Worm (Caenorhabditis elegans): ENCODE measurements around the gene cyp-29A2.

cyp-29A2 gene

DNA sequence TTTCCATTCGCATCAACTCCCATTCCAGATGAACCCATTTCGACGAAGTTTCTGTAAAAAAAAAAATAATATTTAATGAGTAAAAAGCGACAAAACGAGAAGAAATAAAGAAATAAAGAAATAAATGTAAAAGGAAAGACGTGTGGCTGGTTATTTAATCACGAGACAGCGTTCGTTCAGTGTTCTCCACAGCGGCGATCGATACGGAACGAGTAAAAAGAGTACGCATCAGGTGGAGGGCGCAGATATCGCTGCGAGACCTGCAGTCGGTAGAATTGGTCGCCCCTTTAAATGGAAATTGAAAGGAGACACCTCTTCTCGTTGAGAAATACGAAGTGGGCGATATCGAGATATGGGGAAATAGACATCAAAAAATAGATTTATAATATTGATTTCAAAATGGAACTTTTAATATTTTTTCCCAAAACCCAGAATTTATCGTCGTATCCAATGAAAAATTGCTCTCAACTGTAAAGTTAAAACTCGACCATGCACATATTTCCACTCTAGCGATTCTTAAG, 11.3 kb downstream of the cyp-29A2 start, which contains the start of gene pqn-70 (continued):
- peak; percentile 67 for TF ChIP-seq lin-40 (tag; optimal IDR thresholded peaks at IDR 0.05)
- no peak for TF ChIP-seq C17E4.6 (GFP tag; IDR thresholded peaks at IDR 0.05)
- TF ChIP-seq aptf-3 (GFP tag; IDR thresholded peaks at IDR 0.05), result no peak
- no peak for TF ChIP-seq attf-6 (GFP tag; IDR thresholded peaks at IDR 0.05)
- TF ChIP-seq hrde-1 (tag; optimal IDR thresholded peaks at IDR 0.05; ENCODE audit: borderline replicate concordance), result no peak
- no peak for TF ChIP-seq T07F8.4 (tag; optimal IDR thresholded peaks at IDR 0.05)
- no peak for TF ChIP-seq lin-35 (GFP tag; optimal IDR thresholded peaks at IDR 0.05)
- peak; percentile 52; the same call in 1 of the 2 replicates for TF ChIP-seq attf-3 (GFP tag; conservative IDR thresholded peaks at IDR 0.05)
- no peak for TF ChIP-seq akir-1 (GFP tag; optimal IDR thresholded peaks at IDR 0.05)
- TF ChIP-seq F23B12.7 (tag; optimal IDR thresholded peaks at IDR 0.05; ENCODE audit: insufficient read depth), result peak; percentile 53
- TF ChIP-seq dpff-1 (tag; optimal IDR thresholded peaks at IDR 0.05), result no peak
- TF ChIP-seq F57A8.1 (GFP tag; optimal IDR thresholded peaks at IDR 0.05), result no peak
- no peak for TF ChIP-seq ztf-25 (GFP tag; IDR thresholded peaks at IDR 0.05)
- no peak for TF ChIP-seq bed-1 (GFP tag; IDR thresholded peaks at IDR 0.05)
- no peak for TF ChIP-seq ceh-91 (GFP tag; IDR thresholded peaks at IDR 0.05)
- no peak for TF ChIP-seq Y79H2A.3 (GFP tag; conservative IDR thresholded peaks at IDR 0.05)
- no peak for TF ChIP-seq mxl-1 (tag; optimal IDR thresholded peaks at IDR 0.05)
- peak; percentile 79 for TF ChIP-seq ekl-4 (GFP tag; IDR thresholded peaks at IDR 0.05)
- TF ChIP-seq nhr-27 (tag; optimal IDR thresholded peaks at IDR 0.05), result no peak
- peak; percentile 33 for TF ChIP-seq B0035.1 (tag; optimal IDR thresholded peaks at IDR 0.05)
- no peak for TF ChIP-seq zfh-2 (GFP tag; conservative IDR thresholded peaks at IDR 0.05)
- TF ChIP-seq lin-54 (GFP tag; optimal IDR thresholded peaks at IDR 0.05), result peak; percentile 57
- TF ChIP-seq F52B5.7 (tag; optimal IDR thresholded peaks at IDR 0.05), result no peak
- peak; percentile 81; the same call in 1 of the 2 replicates for TF ChIP-seq nfyb-1 (GFP tag; IDR thresholded peaks at IDR 0.05)
- TF ChIP-seq pha-4 (tag; optimal IDR thresholded peaks at IDR 0.05), result no peak
- peak; percentile 62 for TF ChIP-seq tbp1 (GFP tag; optimal IDR thresholded peaks at IDR 0.05)
- no peak for TF ChIP-seq sea-2 (GFP tag; IDR thresholded peaks at IDR 0.05)
- TF ChIP-seq sdz-38 (tag; optimal IDR thresholded peaks at IDR 0.05), result no peak
- TF ChIP-seq Y53G8AR.9 (GFP tag; conservative IDR thresholded peaks at IDR 0.05), result no peak
- no peak for TF ChIP-seq ztf-6 (GFP tag; IDR thresholded peaks at IDR 0.05)
- peak; percentile 15 for TF ChIP-seq die-1 (tag; optimal IDR thresholded peaks at IDR 0.05)
- TF ChIP-seq lsy-27 (tag; optimal IDR thresholded peaks at IDR 0.05; ENCODE audit: borderline replicate concordance, insufficient read depth), result no peak
- TF ChIP-seq ceh-79 (tag; optimal IDR thresholded peaks at IDR 0.05), result no peak
- no peak for TF ChIP-seq unc-62 (GFP tag; optimal IDR thresholded peaks at IDR 0.05)
- TF ChIP-seq efl-1 (GFP tag; optimal IDR thresholded peaks at IDR 0.05), result peak; percentile 16
- TF ChIP-seq nhr-80 (tag; optimal IDR thresholded peaks at IDR 0.05), result peak; percentile 55
- TF ChIP-seq pbrm-1 (GFP tag; IDR thresholded peaks at IDR 0.05), result peak; percentile 68; the same call in 1 of the 2 replicates
- TF ChIP-seq cebp-1 (GFP tag; IDR thresholded peaks at IDR 0.05), result peak; percentile 8; the same call in 1 of the 2 replicates
- no peak for TF ChIP-seq cebp-1 (tag; optimal IDR thresholded peaks at IDR 0.05)
- TF ChIP-seq snpc-1.3 (tag; optimal IDR thresholded peaks at IDR 0.05; ENCODE audit: insufficient read depth), result no peak
- TF ChIP-seq ztf-26 (tag; optimal IDR thresholded peaks at IDR 0.05), result no peak
- peak; percentile 46 for TF ChIP-seq tlf-1 (GFP tag; optimal IDR thresholded peaks at IDR 0.05)
- TF ChIP-seq ccch-3 (GFP tag; optimal IDR thresholded peaks at IDR 0.05), result no peak
- TF ChIP-seq dpl-1 (GFP tag; optimal IDR thresholded peaks at IDR 0.05), result no peak
- TF ChIP-seq hmg-20 (GFP tag; IDR thresholded peaks at IDR 0.05), result no peak
- TF ChIP-seq nfya-2 (GFP tag; IDR thresholded peaks at IDR 0.05), result no peak
- no peak for TF ChIP-seq rpc-1 (optimal IDR thresholded peaks at IDR 0.05)
- TF ChIP-seq rpc-1 (tag; optimal IDR thresholded peaks at IDR 0.05), result no peak
- TF ChIP-seq nfya-1 (tag; optimal IDR thresholded peaks at IDR 0.05; ENCODE audit: borderline replicate concordance, insufficient read depth), result no peak
